Worm (Caenorhabditis elegans): ENCODE measurements around the gene snx-17.

ce11 chrX:13171206-13171605, 49.1 kb upstream of the snx-17 start:
- TF ChIP-seq ceh-82 (tag; optimal IDR thresholded peaks at IDR 0.05), result peak in 1 of 3 experiments; percentile 45
- no peak for TF ChIP-seq egl-27 (tag; optimal IDR thresholded peaks at IDR 0.05)
- no peak for TF ChIP-seq ces-1 (GFP tag; optimal IDR thresholded peaks at IDR 0.05)
- no peak for TF ChIP-seq blmp-1 (tag; optimal IDR thresholded peaks at IDR 0.05)
- TF ChIP-seq egl-13 (tag; optimal IDR thresholded peaks at IDR 0.05), result peak; percentile 12
- TF ChIP-seq C16A3.4 (tag; optimal IDR thresholded peaks at IDR 0.05), result no peak
- peak in 1 of 2 experiments; percentile 17 for TF ChIP-seq mdl-1 (tag; optimal IDR thresholded peaks at IDR 0.05)
- no peak for TF ChIP-seq ceh-90 (tag; optimal IDR thresholded peaks at IDR 0.05)
- TF ChIP-seq snpc-4 (tag; optimal IDR thresholded peaks at IDR 0.05), result no peak
- peak in 1 of 2 experiments; percentile 25 for TF ChIP-seq lsy-2 (tag; optimal IDR thresholded peaks at IDR 0.05)

Measured in whole organism, L1 larva.